Fruit fly (Drosophila melanogaster): ENCODE data around the gene alpha-Est6.

DNA sequence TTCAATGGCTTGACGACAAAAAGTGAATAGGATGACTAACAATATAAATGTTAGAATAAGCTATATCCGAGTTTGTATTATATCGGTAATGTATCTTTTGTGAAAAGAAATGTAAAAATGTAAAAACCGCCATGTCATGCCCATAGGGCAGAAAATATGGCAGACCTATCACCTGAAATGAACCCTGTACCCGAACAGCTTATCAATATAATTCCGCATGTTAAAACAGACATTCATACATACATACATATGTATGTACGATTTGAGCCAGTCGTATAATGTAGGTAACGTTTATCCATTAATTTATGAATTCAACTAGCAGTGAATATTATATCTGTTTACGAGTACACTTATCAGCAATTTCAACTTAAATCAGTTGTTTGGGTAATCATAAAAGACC is 38.7 kb downstream of the alpha-Est6 start:
- TF ChIP-seq psq (optimal IDR thresholded peaks at IDR 0.05) (no peak), pan (optimal IDR thresholded peaks at IDR 0.05) (no peak), usp (GFP tag; optimal IDR thresholded peaks at IDR 0.05) (no peak)
